Fruit fly (Drosophila melanogaster): Measurements from ENCODE around the gene bdl.

Gene bdl

dm6 chr2L:4333758-4334114 lies 9.4 kb downstream of the bdl start, which contains the start of gene Atet (continued):
- TF ChIP-seq CG15269 (tag; optimal IDR thresholded peaks at IDR 0.05) (no peak), Atf6 (GFP tag; IDR thresholded peaks at IDR 0.05) (peak; percentile 43; the same call in 1 of the 2 replicates), CG4282 (GFP tag; optimal IDR thresholded peaks at IDR 0.05) (peak; percentile 29), CG3163 (GFP tag; optimal IDR thresholded peaks at IDR 0.05) (peak; percentile 1), MTF-1 (GFP tag; optimal IDR thresholded peaks at IDR 0.05; ENCODE audit: borderline replicate concordance) (no peak), ro (GFP tag; IDR thresholded peaks at IDR 0.05) (no peak), Ravus (GFP tag; IDR thresholded peaks at IDR 0.05) (no peak), CG18011 (GFP tag; optimal IDR thresholded peaks at IDR 0.05) (no peak), Dip3 (GFP tag; optimal IDR thresholded peaks at IDR 0.05) (no peak), jigr1 (GFP tag; IDR thresholded peaks at IDR 0.05) (no peak), CG12155 (GFP tag; optimal IDR thresholded peaks at IDR 0.05) (no peak), D (optimal IDR thresholded peaks at IDR 0.05) (no peak), D (GFP tag; optimal IDR thresholded peaks at IDR 0.05) (no peak), CG12391 (tag; optimal IDR thresholded peaks at IDR 0.05) (no peak), wdn (GFP tag; IDR thresholded peaks at IDR 0.05) (no peak; the same call in 1 of the 2 replicates), wek (GFP tag; optimal IDR thresholded peaks at IDR 0.05) (no peak), nau (GFP tag; optimal IDR thresholded peaks at IDR 0.05) (no peak), CG9817 (tag; optimal IDR thresholded peaks at IDR 0.05) (no peak), Rx (GFP tag; IDR thresholded peaks at IDR 0.05) (no peak), odd (GFP tag; optimal IDR thresholded peaks at IDR 0.05) (no peak), Jarid2 (GFP tag; optimal IDR thresholded peaks at IDR 0.05) (peak; percentile 96), CG2129 (GFP tag; IDR thresholded peaks at IDR 0.05; ENCODE audit: partially characterized antibody) (no peak), ab (GFP tag; optimal IDR thresholded peaks at IDR 0.05) (no peak), chinmo (GFP tag; IDR thresholded peaks at IDR 0.05; ENCODE audit: partially characterized antibody) (peak; percentile 85; the same call in 3 of the 4 replicates), CG7928 (GFP tag; optimal IDR thresholded peaks at IDR 0.05) (no peak), p53 (GFP tag; optimal IDR thresholded peaks at IDR 0.05) (no peak), CG8388 (GFP tag; optimal IDR thresholded peaks at IDR 0.05) (no peak), CG10959 (GFP tag; IDR thresholded peaks at IDR 0.05) (no peak), cwo (GFP tag; optimal IDR thresholded peaks at IDR 0.05) (no peak), sqz (GFP tag; optimal IDR thresholded peaks at IDR 0.05) (no peak), CG11247 (GFP tag; IDR thresholded peaks at IDR 0.05) (no peak), aop (GFP tag; IDR thresholded peaks at IDR 0.05) (peak; percentile 64; the same call in 1 of the 2 replicates), CG17829 (tag; optimal IDR thresholded peaks at IDR 0.05) (no peak), NC2α (GFP tag; optimal IDR thresholded peaks at IDR 0.05) (no peak), CG4360 (GFP tag; IDR thresholded peaks at IDR 0.05) (peak; percentile 58; the same call in 1 of the 2 replicates), al (GFP tag; IDR thresholded peaks at IDR 0.05) (no peak), CG2199 (GFP tag; IDR thresholded peaks at IDR 0.05) (peak; percentile 78; the same call in 1 of the 3 replicates), Adf1 (GFP tag; IDR thresholded peaks at IDR 0.05) (peak; percentile 46; the same call in 1 of the 2 replicates), Pdp1 (GFP tag; optimal IDR thresholded peaks at IDR 0.05) (no peak), tna (GFP tag; IDR thresholded peaks at IDR 0.05; ENCODE audit: partially characterized antibody) (no peak; the same call in 1 of the 2 replicates), CG13123 (GFP tag; optimal IDR thresholded peaks at IDR 0.05) (no peak), CG15073 (GFP tag; optimal IDR thresholded peaks at IDR 0.05) (no peak), corto (GFP tag; optimal IDR thresholded peaks at IDR 0.05) (no peak), Trl (optimal IDR thresholded peaks at IDR 0.05) (peak; percentile 60 to 65), Trl (GFP tag; optimal IDR thresholded peaks at IDR 0.05) (no peak), Asciz (GFP tag; optimal IDR thresholded peaks at IDR 0.05) (no peak), CG8359 (GFP tag; optimal IDR thresholded peaks at IDR 0.05; ENCODE audit: borderline replicate concordance) (no peak), CG8089 (GFP tag; optimal IDR thresholded peaks at IDR 0.05) (no peak), Myb (GFP tag; optimal IDR thresholded peaks at IDR 0.05) (no peak), Poxn (GFP tag; IDR thresholded peaks at IDR 0.05) (no peak), CG13287 (GFP tag; IDR thresholded peaks at IDR 0.05; ENCODE audit: partially characterized antibody) (peak; percentile 46)

Measured in whole organism, embryonic.